Worm (Caenorhabditis elegans): ENCODE results near the gene C27F2.6.
A peak's percentile ranks its signal among the peaks of the same experiment; 100 is the strongest.

The C27F2.6 gene

ce11 chrIII:5025136-5025629, 44.9 kb upstream of the C27F2.6 start (continued):
- TF ChIP-seq mdt-29 (GFP tag; IDR thresholded peaks at IDR 0.05) = 0 out of 2 replicates have a peak, but pooled peaks have one; percentile 43
- no peak for TF ChIP-seq nhr-76 (tag; optimal IDR thresholded peaks at IDR 0.05)
- TF ChIP-seq F37D6.2 (tag; optimal IDR thresholded peaks at IDR 0.05) = no peak
- TF ChIP-seq mxl-2 (GFP tag; conservative IDR thresholded peaks at IDR 0.05) = no peak
- 0 out of 2 replicates have a peak, but pooled peaks have one; percentile 26 for TF ChIP-seq ZK337.2 (GFP tag; IDR thresholded peaks at IDR 0.05)
- no peak for TF ChIP-seq lin-29 (GFP tag; IDR thresholded peaks at IDR 0.05)
- peak; percentile 27 for TF ChIP-seq dve-1 (tag; optimal IDR thresholded peaks at IDR 0.05; ENCODE audit: insufficient read depth)
- no peak for TF ChIP-seq snpc-4 (tag; optimal IDR thresholded peaks at IDR 0.05)
- peak; percentile 15 for TF ChIP-seq hlh-11 (tag; optimal IDR thresholded peaks at IDR 0.05)
- peak; percentile 49 for TF ChIP-seq dmd-6 (GFP tag; IDR thresholded peaks at IDR 0.05)
- TF ChIP-seq unc-62 (GFP tag; optimal IDR thresholded peaks at IDR 0.05 in 1 of 2) = no peak
- no peak for TF ChIP-seq unc-62 (tag; optimal IDR thresholded peaks at IDR 0.05)
- no peak for TF ChIP-seq madf-5 (GFP tag; IDR thresholded peaks at IDR 0.05)
- no peak for TF ChIP-seq fos-1 (tag; optimal IDR thresholded peaks at IDR 0.05)
- TF ChIP-seq lin-1 (GFP tag; IDR thresholded peaks at IDR 0.05) = 0 out of 2 replicates have a peak, but pooled peaks have one; percentile 18
- TF ChIP-seq ceh-62 (tag; optimal IDR thresholded peaks at IDR 0.05) = no peak
- TF ChIP-seq mdl-1 (tag; optimal IDR thresholded peaks at IDR 0.05) = no peak
- TF ChIP-seq F44E2.7 (GFP tag; IDR thresholded peaks at IDR 0.05) = no peak
- TF ChIP-seq mxl-3 (GFP tag; optimal IDR thresholded peaks at IDR 0.05) = no peak
- TF ChIP-seq zag-1 (tag; optimal IDR thresholded peaks at IDR 0.05) = no peak
- peak; percentile 20 for TF ChIP-seq dpl-1 (GFP tag; optimal IDR thresholded peaks at IDR 0.05)
- peak; percentile 46 for TF ChIP-seq rbr-2 (tag; optimal IDR thresholded peaks at IDR 0.05)
- TF ChIP-seq ceh-44 (GFP tag; IDR thresholded peaks at IDR 0.05) = no peak
- no peak for TF ChIP-seq duxl-1 (tag; optimal IDR thresholded peaks at IDR 0.05; ENCODE audit: poor library complexity)
- TF ChIP-seq aha-1 (tag) = peak; percentile 80
- no peak for TF ChIP-seq lir-3 (tag; optimal IDR thresholded peaks at IDR 0.05)
- peak; percentile 17; the same call in 1 of the 2 replicates for TF ChIP-seq Y48G9A.11 (GFP tag; IDR thresholded peaks at IDR 0.05)
- TF ChIP-seq daf-12 (tag; optimal IDR thresholded peaks at IDR 0.05) = no peak
- TF ChIP-seq hmg-1.1 (GFP tag; IDR thresholded peaks at IDR 0.05) = 0 out of 2 replicates have a peak, but pooled peaks have one; percentile 30
- no peak for TF ChIP-seq Y5F2A.4 (GFP tag; optimal IDR thresholded peaks at IDR 0.05)
- TF ChIP-seq nhr-28 (tag; optimal IDR thresholded peaks at IDR 0.05) = no peak
- no peak for TF ChIP-seq unc-39 (tag; optimal IDR thresholded peaks at IDR 0.05)
- peak; percentile 72 for TF ChIP-seq pha-4 (GFP tag; IDR thresholded peaks at IDR 0.05)
- TF ChIP-seq pha-4 (tag; optimal IDR thresholded peaks at IDR 0.05) = no peak
- TF ChIP-seq gei-8 (GFP tag; optimal IDR thresholded peaks at IDR 0.05) = no peak
- TF ChIP-seq lim-7 (GFP tag; IDR thresholded peaks at IDR 0.05) = no peak
- 0 out of 2 replicates have a peak, but pooled peaks have one; percentile 8 for TF ChIP-seq ctbp-1 (GFP tag; IDR thresholded peaks at IDR 0.05)
- peak; percentile 80 for TF ChIP-seq ama-1 (optimal IDR thresholded peaks at IDR 0.05)
- peak; percentile 62 for TF ChIP-seq T20F7.1 (GFP tag; optimal IDR thresholded peaks at IDR 0.05)
- TF ChIP-seq ztf-7 (tag; optimal IDR thresholded peaks at IDR 0.05) = no peak
- peak; percentile 8 for TF ChIP-seq jun-1 (tag; optimal IDR thresholded peaks at IDR 0.05)
- no peak for TF ChIP-seq daf-19 (GFP tag; conservative IDR thresholded peaks at IDR 0.05)
- TF ChIP-seq nhr-42 (GFP tag; IDR thresholded peaks at IDR 0.05) = no peak
- TF ChIP-seq dmd-8 (GFP tag; IDR thresholded peaks at IDR 0.05) = no peak
- TF ChIP-seq mes-2 (tag; optimal IDR thresholded peaks at IDR 0.05; ENCODE audit: poor library complexity, severe bottlenecking) = no peak
- TF ChIP-seq madf-9 (GFP tag; conservative IDR thresholded peaks at IDR 0.05) = peak; percentile 65
- no peak for TF ChIP-seq D1046.2 (GFP tag; IDR thresholded peaks at IDR 0.05)
- TF ChIP-seq spr-1 (tag; optimal IDR thresholded peaks at IDR 0.05) = peak; percentile 29
- TF ChIP-seq ceh-82 (tag; optimal IDR thresholded peaks at IDR 0.05) = no peak
- TF ChIP-seq daf-8 (GFP tag; IDR thresholded peaks at IDR 0.05) = no peak
- TF ChIP-seq nhr-111 (GFP tag; optimal IDR thresholded peaks at IDR 0.05) = no peak
- TF ChIP-seq pqm-1 (tag; optimal IDR thresholded peaks at IDR 0.05) = no peak
- TF ChIP-seq fkh-10 (GFP tag; optimal IDR thresholded peaks at IDR 0.05) = no peak
